Fruit fly (Drosophila melanogaster): ENCODE results near the gene CG2186.

Gene CG2186

dm6 chrX:10905047-10905446 is 47.6 kb downstream of the CG2186 start (continued):
- TF ChIP-seq CG6689 (GFP tag; IDR thresholded peaks at IDR 0.05) (peak; percentile 44), D19A (tag; optimal IDR thresholded peaks at IDR 0.05) (peak; percentile 64), CG30431 (GFP tag; optimal IDR thresholded peaks at IDR 0.05) (peak; percentile 39), bbx (GFP tag; IDR thresholded peaks at IDR 0.05; ENCODE audit: partially characterized antibody) (no peak), CG18262 (tag; optimal IDR thresholded peaks at IDR 0.05) (peak; percentile 80), CG3407 (GFP tag; optimal IDR thresholded peaks at IDR 0.05) (peak; percentile 45), CG15696 (tag; optimal IDR thresholded peaks at IDR 0.05) (peak; percentile 43), org-1 (GFP tag; optimal IDR thresholded peaks at IDR 0.05) (peak; percentile 57), Med (GFP tag) (peak; percentile 85), Hmx (GFP tag; optimal IDR thresholded peaks at IDR 0.05) (peak; percentile 35), Dip2 (GFP tag; IDR thresholded peaks at IDR 0.05) (no peak), jigr1 (GFP tag; IDR thresholded peaks at IDR 0.05) (no peak), Ptx1 (GFP tag; IDR thresholded peaks at IDR 0.05) (peak; percentile 61), PHDP (tag; optimal IDR thresholded peaks at IDR 0.05) (peak; percentile 65), CG15514 (GFP tag; optimal IDR thresholded peaks at IDR 0.05) (peak; percentile 18), Abd-B (GFP tag; optimal IDR thresholded peaks at IDR 0.05) (peak; percentile 45), CG9876 (GFP tag; optimal IDR thresholded peaks at IDR 0.05) (no peak), klu (GFP tag; IDR thresholded peaks at IDR 0.05) (no peak), CG15011 (GFP tag; optimal IDR thresholded peaks at IDR 0.05) (peak; percentile 26), nom (GFP tag; optimal IDR thresholded peaks at IDR 0.05) (no peak), Dbx (GFP tag; IDR thresholded peaks at IDR 0.05) (no peak), sr (GFP tag; IDR thresholded peaks at IDR 0.05) (no peak), CG10366 (GFP tag; IDR thresholded peaks at IDR 0.05) (peak; percentile 27; the same call in 1 of the 2 replicates), Scr (GFP tag; IDR thresholded peaks at IDR 0.05; ENCODE audit: partially characterized antibody) (no peak), CG18476 (GFP tag; optimal IDR thresholded peaks at IDR 0.05) (peak; percentile 51), CG17912 (GFP tag; optimal IDR thresholded peaks at IDR 0.05) (no peak), CHES-1-like (GFP tag; optimal IDR thresholded peaks at IDR 0.05) (peak; percentile 16), Ets97D (GFP tag; optimal IDR thresholded peaks at IDR 0.05) (peak; percentile 7), cwo (GFP tag; optimal IDR thresholded peaks at IDR 0.05) (peak; percentile 24), CG7372 (GFP tag; IDR thresholded peaks at IDR 0.05) (no peak), lbe (GFP tag; optimal IDR thresholded peaks at IDR 0.05) (no peak), HHEX (GFP tag; optimal IDR thresholded peaks at IDR 0.05) (peak; percentile 74), CG11504 (tag; optimal IDR thresholded peaks at IDR 0.05) (peak; percentile 82), CG31441 (GFP tag; IDR thresholded peaks at IDR 0.05) (peak; percentile 81), wor (GFP tag; IDR thresholded peaks at IDR 0.05) (peak; percentile 58), Oli (tag; optimal IDR thresholded peaks at IDR 0.05) (peak; percentile 80), CG11456 (GFP tag; IDR thresholded peaks at IDR 0.05) (no peak), gro (GFP tag; optimal IDR thresholded peaks at IDR 0.05) (peak; percentile 5), Meics (GFP tag; optimal IDR thresholded peaks at IDR 0.05) (peak; percentile 49), seq (GFP tag; IDR thresholded peaks at IDR 0.05) (peak; percentile 64), CG9932 (GFP tag; IDR thresholded peaks at IDR 0.05) (no peak), prd (optimal IDR thresholded peaks at IDR 0.05) (no peak), prd (GFP tag; IDR thresholded peaks at IDR 0.05) (peak; percentile 69), CG6813 (GFP tag; optimal IDR thresholded peaks at IDR 0.05) (peak; percentile 37), slou (GFP tag; optimal IDR thresholded peaks at IDR 0.05) (peak; percentile 22), knrl (GFP tag; IDR thresholded peaks at IDR 0.05; ENCODE audit: partially characterized antibody) (no peak), btn (GFP tag; optimal IDR thresholded peaks at IDR 0.05) (peak; percentile 28), CG10209 (GFP tag; optimal IDR thresholded peaks at IDR 0.05) (peak; percentile 68), CG2116 (GFP tag; optimal IDR thresholded peaks at IDR 0.05) (peak; percentile 13), CG18764 (GFP tag; optimal IDR thresholded peaks at IDR 0.05) (no peak), D19B (GFP tag; optimal IDR thresholded peaks at IDR 0.05) (peak; percentile 12)

Data from whole organism, embryonic.